Fruit fly (Drosophila melanogaster) whole organism, embryonic: Measurements from ENCODE around the gene Doc1.

Experiments used
- Bteb2 ChIP-seq: fragments of 200-800 bp; sonication (Bioruptor generic); optimal IDR thresholded peaks from 2 replicates; lab custom pipeline; 2016; ENCODE audit warnings: missing biosample characterization, missing genetic modification characterization
- CG10321 ChIP-seq: fragments of 200-800 bp; sonication (Bioruptor generic); IDR thresholded peaks from 2 replicates; pipeline ENCODE4 v1.3.6; 2022; ENCODE audit warnings: missing biosample characterization, missing genetic modification characterization
- CG10565 ChIP-seq: fragments of 200-800 bp; sonication (Bioruptor generic); optimal IDR thresholded peaks from 3 replicates; lab custom pipeline; 2016; ENCODE audit warnings: missing biosample characterization, mild to moderate bottlenecking, missing genetic modification characterization
- CG11398 ChIP-seq: fragments of 200-800 bp; sonication (Bioruptor generic); optimal IDR thresholded peaks from 2 replicates; lab custom pipeline; 2016; ENCODE audit warnings: missing biosample characterization, missing genetic modification characterization
- CG11504 ChIP-seq: fragments of 200-800 bp; sonication (Bioruptor generic); optimal IDR thresholded peaks from 3 replicates; lab custom pipeline; 2019; ENCODE audit warnings: missing biosample characterization, mild to moderate bottlenecking, missing genetic modification characterization, moderate library complexity
- CG12391 ChIP-seq: fragments of 200-800 bp; sonication (Bioruptor generic); optimal IDR thresholded peaks from 3 replicates; lab custom pipeline; 2018; ENCODE audit warnings: missing biosample characterization, mild to moderate bottlenecking, missing genetic modification characterization, moderate library complexity
- CG13296 ChIP-seq: fragments of 200-800 bp; sonication (Bioruptor generic); optimal IDR thresholded peaks from 3 replicates; lab custom pipeline; 2018; ENCODE audit warnings: missing biosample characterization, mild to moderate bottlenecking, missing genetic modification characterization
- CG15479 ChIP-seq: fragments of 200-800 bp; sonication (Bioruptor generic); optimal IDR thresholded peaks from 3 replicates; lab custom pipeline; 2019; ENCODE audit warnings: missing biosample characterization, mild to moderate bottlenecking, missing genetic modification characterization, moderate library complexity
- CG1832 ChIP-seq: fragments of 200-800 bp; sonication (Bioruptor generic); optimal IDR thresholded peaks from 2 replicates; lab custom pipeline; 2017; ENCODE audit warnings: missing biosample characterization, mild to moderate bottlenecking, missing genetic modification characterization, inconsistent platforms
- CG18764 ChIP-seq: fragments of 200-800 bp; sonication (Bioruptor generic); optimal IDR thresholded peaks from 3 replicates; lab custom pipeline; 2016; ENCODE audit warnings: missing biosample characterization, missing genetic modification characterization
- CG33557 ChIP-seq: fragments of 200-800 bp; sonication (Bioruptor generic); optimal IDR thresholded peaks from 2 replicates; lab custom pipeline; 2019; ENCODE audit warnings: missing biosample characterization, mild to moderate bottlenecking, missing genetic modification characterization, moderate library complexity
- CG3995 ChIP-seq: fragments of 200-800 bp; sonication (Bioruptor generic); optimal IDR thresholded peaks from 3 replicates; lab custom pipeline; 2016; ENCODE audit warnings: missing biosample characterization, missing genetic modification characterization
- CG42726 ChIP-seq: fragments of 200-800 bp; sonication (Bioruptor generic); IDR thresholded peaks from 2 replicates; pipeline ENCODE4 v1.3.6; 2022; ENCODE audit warnings: missing biosample characterization, missing genetic modification characterization; ENCODE audit not compliant: partially characterized antibody
- CG4404 ChIP-seq: fragments of 200-800 bp; sonication (Bioruptor generic); IDR thresholded peaks from 2 replicates; pipeline ENCODE4 v1.3.6; 2022; ENCODE audit warnings: missing biosample characterization, missing genetic modification characterization
- CG4820 ChIP-seq: fragments of 200-800 bp; sonication (Bioruptor generic); optimal IDR thresholded peaks from 3 replicates; lab custom pipeline; 2016; ENCODE audit warnings: missing biosample characterization, missing genetic modification characterization
- CG6791 ChIP-seq: fragments of 200-800 bp; sonication (Bioruptor generic); IDR thresholded peaks from 3 replicates; pipeline ENCODE4 v1.3.6; 2022; ENCODE audit warnings: missing biosample characterization, missing genetic modification characterization; ENCODE audit not compliant: partially characterized antibody
- CG6813 ChIP-seq: fragments of 200-800 bp; sonication (Bioruptor generic); optimal IDR thresholded peaks from 2 replicates; lab custom pipeline; 2017; ENCODE audit warnings: missing biosample characterization, missing genetic modification characterization, mild to moderate bottlenecking, moderate library complexity, missing genetic modification reagents
- Fer2 ChIP-seq: fragments of 200-800 bp; sonication (Bioruptor generic); optimal IDR thresholded peaks from 2 replicates; lab custom pipeline; 2018; ENCODE audit warnings: missing biosample characterization, mild to moderate bottlenecking, missing genetic modification characterization, moderate library complexity
- HHEX ChIP-seq: fragments of 200-800 bp; sonication (Bioruptor generic); optimal IDR thresholded peaks from 3 replicates; lab custom pipeline; 2017; ENCODE audit warnings: missing biosample characterization, mild to moderate bottlenecking, missing genetic modification characterization, missing genetic modification reagents
- HmgD ChIP-seq: fragments of 200-800 bp; sonication (Bioruptor generic); optimal IDR thresholded peaks from 3 replicates; lab custom pipeline; 2016; ENCODE audit warnings: missing biosample characterization, missing genetic modification characterization
- Hr3 ChIP-seq: fragments of 200-800 bp; sonication (Bioruptor generic); optimal IDR thresholded peaks from 3 replicates; lab custom pipeline; 2016; ENCODE audit warnings: missing biosample characterization, missing genetic modification characterization
- Nf-YA ChIP-seq: fragments of 200-800 bp; sonication (Bioruptor generic); IDR thresholded peaks from 2 replicates; pipeline ENCODE4 v1.3.6; 2022; ENCODE audit warnings: missing biosample characterization, missing genetic modification characterization
- Rx ChIP-seq: fragments of 200-800 bp; sonication (Bioruptor generic); IDR thresholded peaks from 2 replicates; pipeline ENCODE4 v1.3.6; 2022; ENCODE audit warnings: missing biosample characterization, missing genetic modification characterization
- Stat92E ChIP-seq, 3 experiments: fragments of >200 bp in 2 of 3; fragments of 200-800 bp in 1 of 3; sonication (Bioruptor generic) in 1 of 3; optimal IDR thresholded peaks; 2 replicates each; lab custom pipeline; 2017 to 2019; ENCODE audit warnings: missing biosample characterization in 3 of 3, missing genetic modification characterization in 3 of 3, mild to moderate bottlenecking in 1 of 3, moderate library complexity in 1 of 3
- amos ChIP-seq: fragments of 200-800 bp; sonication (Bioruptor generic); IDR thresholded peaks from 2 replicates; pipeline ENCODE4 v1.3.6; 2022; ENCODE audit warnings: missing biosample characterization, missing genetic modification characterization; ENCODE audit not compliant: partially characterized antibody
- ase ChIP-seq: fragments of 200-800 bp; sonication (Bioruptor generic); IDR thresholded peaks from 3 replicates; pipeline ENCODE4 v1.3.6; 2022; ENCODE audit warnings: missing biosample characterization, missing genetic modification characterization
- cas ChIP-seq: fragments of 200-800 bp; sonication (Bioruptor generic); IDR thresholded peaks from 2 replicates; pipeline ENCODE4 v1.3.6; 2022; ENCODE audit warnings: missing biosample characterization, missing genetic modification characterization
- caup ChIP-seq: fragments of 200-800 bp; sonication (Bioruptor generic); optimal IDR thresholded peaks from 3 replicates; lab custom pipeline; 2017; ENCODE audit warnings: missing biosample characterization, mild to moderate bottlenecking, missing genetic modification characterization, moderate library complexity; ENCODE audit not compliant: severe bottlenecking
- chif ChIP-seq, 2 experiments: fragments of 200-800 bp; sonication (Bioruptor generic); optimal IDR thresholded peaks; 3 replicates each; lab custom pipeline; 2016; ENCODE audit warnings: missing biosample characterization in 2 of 2, missing genetic modification characterization in 2 of 2
- chinmo ChIP-seq: fragments of 200-800 bp; sonication (Bioruptor generic); IDR thresholded peaks from 4 replicates; pipeline ENCODE4 v1.3.6; 2022; ENCODE audit warnings: missing biosample characterization, missing genetic modification characterization; ENCODE audit not compliant: partially characterized antibody
- chm ChIP-seq: fragments of 200-800 bp; sonication (Bioruptor generic); IDR thresholded peaks from 2 replicates; pipeline ENCODE4 v1.3.6; 2022; ENCODE audit warnings: missing biosample characterization, missing genetic modification characterization
- crc ChIP-seq: fragments of 200-800 bp; sonication (Bioruptor generic); optimal IDR thresholded peaks from 2 replicates; lab custom pipeline; 2016; ENCODE audit warnings: missing biosample characterization, missing genetic modification characterization
- dmrt11E ChIP-seq: fragments of 200-800 bp; sonication (Bioruptor generic); optimal IDR thresholded peaks from 3 replicates; lab custom pipeline; 2018; ENCODE audit warnings: missing biosample characterization, mild to moderate bottlenecking, missing genetic modification characterization, moderate library complexity
- dmrt99B ChIP-seq: fragments of 200-800 bp; sonication (Bioruptor generic); optimal IDR thresholded peaks from 2 replicates; lab custom pipeline; 2018; ENCODE audit warnings: missing biosample characterization, mild to moderate bottlenecking, missing genetic modification characterization, moderate library complexity
- en ChIP-seq: fragments of 200-800 bp; sonication (Bioruptor generic); optimal IDR thresholded peaks from 2 replicates; lab custom pipeline; 2016; ENCODE audit warnings: missing biosample characterization, missing genetic modification characterization
- gce ChIP-seq: fragments of 200-800 bp; sonication (Bioruptor generic); IDR thresholded peaks from 3 replicates; pipeline ENCODE4 v1.3.6; 2022; ENCODE audit warnings: missing biosample characterization, missing genetic modification characterization
- gfzf ChIP-seq: fragments of 200-800 bp; sonication (Bioruptor generic); optimal IDR thresholded peaks from 2 replicates; lab custom pipeline; 2016; ENCODE audit warnings: missing biosample characterization, mild to moderate bottlenecking, missing genetic modification characterization, moderate library complexity
- jumu ChIP-seq: fragments of 200-800 bp; sonication (Bioruptor generic); optimal IDR thresholded peaks from 3 replicates; lab custom pipeline; 2016; ENCODE audit warnings: missing biosample characterization, missing genetic modification characterization
- kah ChIP-seq: fragments of 200-800 bp; sonication (Bioruptor generic); optimal IDR thresholded peaks from 2 replicates; lab custom pipeline; 2018; ENCODE audit warnings: missing biosample characterization, mild to moderate bottlenecking, missing genetic modification characterization
- lov ChIP-seq, 2 experiments: fragments of 200-800 bp in 1 of 2; fragments of >200 bp in 1 of 2; sonication (Bioruptor generic) in 1 of 2; IDR thresholded peaks in 1 of 2; optimal IDR thresholded peaks in 1 of 2; 2 replicates in 1 of 2; 3 replicates in 1 of 2; pipeline versions ENCODE4 v1.3.6 to Lab custom; 2017 to 2022; ENCODE audit warnings: missing biosample characterization in 1 of 2, missing genetic modification characterization in 1 of 2
- luna ChIP-seq: fragments of 200-800 bp; sonication (Bioruptor generic); optimal IDR thresholded peaks from 2 replicates; lab custom pipeline; 2016; ENCODE audit warnings: missing biosample characterization, missing genetic modification characterization
- otp ChIP-seq: fragments of 200-800 bp; sonication (Bioruptor generic); IDR thresholded peaks from 3 replicates; pipeline ENCODE4, ENCODE4 v1.3.6; 2022; ENCODE audit warnings: missing biosample characterization, missing genetic modification characterization
- scrt ChIP-seq: fragments of 200-800 bp; sonication (Bioruptor generic); optimal IDR thresholded peaks from 2 replicates; lab custom pipeline; 2018; ENCODE audit warnings: missing biosample characterization, mild to moderate bottlenecking, missing genetic modification characterization, moderate library complexity
- sim ChIP-seq: fragments of 200-800 bp; sonication (Bioruptor generic); IDR thresholded peaks from 2 replicates; pipeline ENCODE4 v1.3.6; 2022; ENCODE audit warnings: missing biosample characterization, missing genetic modification characterization
- tgo ChIP-seq: fragments of 200-800 bp; sonication (Bioruptor generic); IDR thresholded peaks from 3 replicates; pipeline ENCODE4 v1.3.6; 2022; ENCODE audit warnings: missing biosample characterization, missing genetic modification characterization
- vnd ChIP-seq: fragments of 200-800 bp; sonication (Bioruptor generic); IDR thresholded peaks from 3 replicates; pipeline ENCODE4 v1.3.6; 2022; ENCODE audit warnings: missing biosample characterization, missing genetic modification characterization; ENCODE audit not compliant: partially characterized antibody
- yki ChIP-seq: fragments of >200 bp; optimal IDR thresholded peaks from 3 replicates; lab custom pipeline; 2018
- z ChIP-seq: fragments of 200-800 bp; sonication (Bioruptor generic); IDR thresholded peaks from 3 replicates; pipeline ENCODE4 v1.3.6; 2022; ENCODE audit warnings: missing biosample characterization, missing genetic modification characterization
- zen ChIP-seq: fragments of 200-800 bp; sonication (Bioruptor generic); optimal IDR thresholded peaks from 3 replicates; lab custom pipeline; 2018; ENCODE audit warnings: missing biosample characterization, mild to moderate bottlenecking, missing genetic modification characterization, moderate library complexity

The Doc1 gene

DNA sequence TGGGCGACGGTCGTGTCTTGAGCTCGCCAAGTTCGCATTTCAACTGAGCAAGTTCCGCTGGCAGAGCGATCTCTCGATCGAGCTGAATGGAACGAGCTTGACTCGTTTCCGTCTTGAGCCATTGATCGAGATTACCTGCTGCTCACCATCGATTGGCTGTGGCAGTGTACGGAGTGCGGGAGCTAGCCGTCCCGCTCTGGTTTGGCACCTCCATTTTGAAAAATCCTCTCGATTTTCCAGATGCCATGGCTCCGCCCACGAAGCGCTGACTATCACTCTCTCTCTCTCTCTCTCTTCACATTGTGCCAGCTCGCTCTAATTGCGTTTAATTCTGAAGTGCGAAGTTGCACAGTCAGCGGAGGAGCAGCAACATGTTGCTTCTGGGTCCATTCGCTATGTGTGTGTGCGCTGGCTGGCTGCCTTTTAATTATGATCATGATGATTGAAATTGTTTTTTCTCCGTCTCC is 21.9 kb upstream of the Doc1 start, which contains the start of gene Doc2 (continued):
- no peak for TF ChIP-seq CG3995
- no peak for TF ChIP-seq ase (GFP tag; lab: Robert Waterston, UW)
- TF ChIP-seq dmrt11E (tag; lab: Kevin White, UChicago) = no peak
- TF ChIP-seq amos = no peak; the same call in 1 of the 2 replicates
- TF ChIP-seq CG10565 (GFP tag; lab: Kevin White, UChicago) = no peak
- TF ChIP-seq CG10321 (GFP tag; lab: Robert Waterston, UW) = peak; percentile 97
- peak; percentile 77 for TF ChIP-seq z (GFP tag; lab: Robert Waterston, UW)
- TF ChIP-seq en (GFP tag; lab: Kevin White, UChicago) = no peak
- TF ChIP-seq Fer2 (tag; lab: Kevin White, UChicago) = no peak
- TF ChIP-seq lov (optimal IDR thresholded peaks at IDR 0.05; lab: Kevin White, UChicago) = no peak
- TF ChIP-seq lov (GFP tag; IDR thresholded peaks at IDR 0.05; lab: Robert Waterston, UW) = 0 out of 3 replicates have a peak, but pooled peaks have one; percentile 10
- no peak for TF ChIP-seq CG4820 (GFP tag; lab: Kevin White, UChicago)
- no peak for TF ChIP-seq tgo (GFP tag; lab: Robert Waterston, UW)
- TF ChIP-seq otp = no peak
- no peak for TF ChIP-seq luna (GFP tag; lab: Kevin White, UChicago)
- peak; percentile 96 for TF ChIP-seq Nf-YA
- TF ChIP-seq CG42726 (GFP tag; lab: Robert Waterston, UW) = no peak
- TF ChIP-seq CG11398 (GFP tag; lab: Kevin White, UChicago) = no peak
- TF ChIP-seq Rx = no peak
- 0 out of 3 replicates have a peak, but pooled peaks have one; percentile 18 for TF ChIP-seq gce (GFP tag; lab: Robert Waterston, UW)
- TF ChIP-seq dmrt99B (tag; lab: Kevin White, UChicago) = no peak
- no peak for TF ChIP-seq gfzf (GFP tag; lab: Kevin White, UChicago)
- TF ChIP-seq HHEX (GFP tag; lab: Kevin White, UChicago) = no peak
- TF ChIP-seq CG33557 = no peak
- TF ChIP-seq scrt (GFP tag; lab: Kevin White, UChicago) = no peak
- TF ChIP-seq CG12391 = no peak
- TF ChIP-seq CG4404 (GFP tag; lab: Robert Waterston, UW) = no peak
- peak; percentile 94 for TF ChIP-seq CG1832
- no peak for TF ChIP-seq yki (lab: Kevin White, UChicago)
- TF ChIP-seq CG6813 (GFP tag; lab: Kevin White, UChicago) = no peak
- TF ChIP-seq Stat92E (GFP tag; optimal IDR thresholded peaks at IDR 0.05; lab: Kevin White, UChicago) = peak in 1 of 3 experiments; percentile 53
- 0 out of 3 replicates have a peak, but pooled peaks have one; percentile 14 for TF ChIP-seq vnd (GFP tag; lab: Robert Waterston, UW)
- TF ChIP-seq jumu (GFP tag; lab: Kevin White, UChicago) = no peak
- no peak for TF ChIP-seq Hr3
- peak; percentile 49; the same call in 1 of the 2 replicates for TF ChIP-seq chm (GFP tag; lab: Robert Waterston, UW)
- no peak for TF ChIP-seq Bteb2 (GFP tag; lab: Kevin White, UChicago)
- TF ChIP-seq zen (tag; lab: Kevin White, UChicago) = peak; percentile 81
- TF ChIP-seq crc (GFP tag; lab: Kevin White, UChicago) = no peak
- peak; percentile 37 for TF ChIP-seq HmgD
- no peak for TF ChIP-seq CG18764 (GFP tag; lab: Kevin White, UChicago)
- TF ChIP-seq CG11504 = peak; percentile 79
- peak; percentile 53 for TF ChIP-seq kah
- TF ChIP-seq cas (GFP tag; lab: Robert Waterston, UW) = no peak
- TF ChIP-seq chinmo = peak; percentile 71; the same call in 2 of the 4 replicates
- no peak for TF ChIP-seq caup (GFP tag; lab: Kevin White, UChicago)
- no peak for TF ChIP-seq chif (GFP tag; optimal IDR thresholded peaks at IDR 0.05; lab: Kevin White, UChicago)
- TF ChIP-seq CG6791 (GFP tag; lab: Robert Waterston, UW) = peak; percentile 53; the same call in 1 of the 3 replicates
- TF ChIP-seq sim (GFP tag; lab: Robert Waterston, UW) = no peak
- TF ChIP-seq CG15479 = peak; percentile 78
- no peak for TF ChIP-seq CG13296 (GFP tag; lab: Kevin White, UChicago)
